Fruit fly (Drosophila melanogaster) whole organism, embryonic: Measurements from ENCODE around the gene stwl.

Source experiments
- Ada2b ChIP-seq: fragments of 200-800 bp; sonication (Bioruptor generic); IDR thresholded peaks from 2 replicates; pipeline ENCODE4 v1.3.6; 2022; ENCODE audit warnings: missing biosample characterization, missing genetic modification characterization
- B-H1 ChIP-seq: fragments of 200-800 bp; sonication (Bioruptor generic); IDR thresholded peaks from 3 replicates; pipeline ENCODE4 v1.3.6; 2022; ENCODE audit warnings: missing biosample characterization, missing genetic modification characterization
- B-H2 ChIP-seq: fragments of 200-800 bp; sonication (Bioruptor generic); optimal IDR thresholded peaks from 2 replicates; lab custom pipeline; 2018; ENCODE audit warnings: missing biosample characterization, mild to moderate bottlenecking, missing genetic modification characterization
- C15 ChIP-seq: fragments of 200-800 bp; sonication (Bioruptor generic); IDR thresholded peaks from 3 replicates; pipeline ENCODE4 v1.3.6; 2022; ENCODE audit warnings: missing biosample characterization, missing genetic modification characterization
- CG10274 ChIP-seq: fragments of 200-800 bp; sonication (Bioruptor generic); optimal IDR thresholded peaks from 3 replicates; lab custom pipeline; 2017; ENCODE audit warnings: missing biosample characterization, mild to moderate bottlenecking, missing genetic modification characterization
- CG10565 ChIP-seq: fragments of 200-800 bp; sonication (Bioruptor generic); optimal IDR thresholded peaks from 3 replicates; lab custom pipeline; 2016; ENCODE audit warnings: missing biosample characterization, mild to moderate bottlenecking, missing genetic modification characterization
- CG10654 ChIP-seq: fragments of 200-800 bp; sonication (Bioruptor generic); optimal IDR thresholded peaks from 2 replicates; lab custom pipeline; 2016; ENCODE audit warnings: missing biosample characterization, missing genetic modification characterization
- CG11723 ChIP-seq: fragments of 200-800 bp; sonication (Bioruptor generic); optimal IDR thresholded peaks from 2 replicates; lab custom pipeline; 2017; ENCODE audit warnings: missing biosample characterization, mild to moderate bottlenecking, missing genetic modification characterization
- CG12071 ChIP-seq: fragments of 200-800 bp; sonication (Bioruptor generic); optimal IDR thresholded peaks from 3 replicates; lab custom pipeline; 2018; ENCODE audit warnings: missing biosample characterization, mild to moderate bottlenecking, missing genetic modification characterization
- CG12744 ChIP-seq: fragments of 200-800 bp; sonication (Bioruptor generic); optimal IDR thresholded peaks from 2 replicates; lab custom pipeline; 2016; ENCODE audit warnings: missing biosample characterization, missing genetic modification characterization
- CG1529 ChIP-seq: fragments of 200-800 bp; sonication (Bioruptor generic); optimal IDR thresholded peaks from 3 replicates; lab custom pipeline; 2018; ENCODE audit warnings: missing biosample characterization, missing genetic modification characterization
- CG15479 ChIP-seq: fragments of 200-800 bp; sonication (Bioruptor generic); optimal IDR thresholded peaks from 3 replicates; lab custom pipeline; 2019; ENCODE audit warnings: missing biosample characterization, mild to moderate bottlenecking, missing genetic modification characterization, moderate library complexity
- CG18599 ChIP-seq: fragments of 200-800 bp; sonication (Bioruptor generic); optimal IDR thresholded peaks from 3 replicates; lab custom pipeline; 2017; ENCODE audit warnings: missing biosample characterization, missing genetic modification characterization, mild to moderate bottlenecking, moderate library complexity, missing genetic modification reagents
- CG31441 ChIP-seq: fragments of 200-800 bp; sonication (Bioruptor generic); IDR thresholded peaks from 2 replicates; pipeline ENCODE4 v1.3.6; 2022; ENCODE audit warnings: missing biosample characterization, missing genetic modification characterization
- CG33557 ChIP-seq: fragments of 200-800 bp; sonication (Bioruptor generic); optimal IDR thresholded peaks from 2 replicates; lab custom pipeline; 2019; ENCODE audit warnings: missing biosample characterization, mild to moderate bottlenecking, missing genetic modification characterization, moderate library complexity
- CG4404 ChIP-seq: fragments of 200-800 bp; sonication (Bioruptor generic); IDR thresholded peaks from 2 replicates; pipeline ENCODE4 v1.3.6; 2022; ENCODE audit warnings: missing biosample characterization, missing genetic modification characterization
- CG6683 ChIP-seq: fragments of 200-800 bp; sonication (Bioruptor generic); optimal IDR thresholded peaks from 2 replicates; lab custom pipeline; 2017; ENCODE audit warnings: missing biosample characterization, mild to moderate bottlenecking, missing genetic modification characterization, missing genetic modification reagents
- CG7357 ChIP-seq: fragments of 200-800 bp; sonication (Bioruptor generic); IDR thresholded peaks from 3 replicates; pipeline ENCODE4 v1.3.6; 2022; ENCODE audit warnings: missing biosample characterization, missing genetic modification characterization
- CG9609 ChIP-seq: fragments of 200-800 bp; sonication (Bioruptor generic); optimal IDR thresholded peaks from 3 replicates; lab custom pipeline; 2016; ENCODE audit warnings: missing biosample characterization, missing genetic modification characterization
- CG9797 ChIP-seq: fragments of 200-800 bp; sonication (Bioruptor generic); optimal IDR thresholded peaks from 3 replicates; lab custom pipeline; 2018; ENCODE audit warnings: missing biosample characterization, mild to moderate bottlenecking, missing genetic modification characterization
- CG9932 ChIP-seq: fragments of 200-800 bp; sonication (Bioruptor generic); IDR thresholded peaks from 2 replicates; pipeline ENCODE4 v1.3.6; 2022; ENCODE audit warnings: missing biosample characterization, missing genetic modification characterization
- E2f1 ChIP-seq: fragments of 200-800 bp; sonication (Bioruptor generic); IDR thresholded peaks from 2 replicates; pipeline ENCODE4 v1.3.6; 2022; ENCODE audit warnings: missing biosample characterization, missing genetic modification characterization
- E2f2 ChIP-seq: fragments of 200-800 bp; sonication (Bioruptor generic); IDR thresholded peaks from 2 replicates; pipeline ENCODE4 v1.3.6; 2022; ENCODE audit warnings: missing biosample characterization, missing genetic modification characterization
- Fer3 ChIP-seq: fragments of 200-800 bp; sonication (Bioruptor generic); optimal IDR thresholded peaks from 2 replicates; lab custom pipeline; 2018; ENCODE audit warnings: missing biosample characterization, mild to moderate bottlenecking, missing genetic modification characterization, moderate library complexity
- Gsc ChIP-seq: fragments of 200-800 bp; sonication (Bioruptor generic); IDR thresholded peaks from 2 replicates; pipeline ENCODE4 v1.3.6; 2022; ENCODE audit warnings: missing biosample characterization, missing genetic modification characterization
- Jarid2 ChIP-seq: fragments of 200-800 bp; sonication (Bioruptor generic); optimal IDR thresholded peaks from 3 replicates; lab custom pipeline; 2017; ENCODE audit warnings: mild to moderate bottlenecking, missing biosample characterization, missing genetic modification reagents, missing genetic modification characterization
- MBD-R2 ChIP-seq: fragments of 200-800 bp; sonication (Bioruptor generic); IDR thresholded peaks from 2 replicates; pipeline ENCODE4 v1.3.6; 2022; ENCODE audit warnings: missing biosample characterization, missing genetic modification characterization
- NC2α ChIP-seq: fragments of 200-800 bp; sonication (Bioruptor generic); optimal IDR thresholded peaks from 2 replicates; lab custom pipeline; 2016; ENCODE audit warnings: missing biosample characterization, missing genetic modification characterization
- NK7.1 ChIP-seq: fragments of 200-800 bp; sonication (Bioruptor generic); optimal IDR thresholded peaks from 3 replicates; lab custom pipeline; 2016; ENCODE audit warnings: missing biosample characterization, missing genetic modification characterization
- Opbp ChIP-seq: fragments of 200-800 bp; sonication (Bioruptor generic); IDR thresholded peaks from 3 replicates; pipeline ENCODE4 v1.3.6; 2022; ENCODE audit warnings: missing biosample characterization, missing genetic modification characterization; ENCODE audit not compliant: partially characterized antibody
- PHDP ChIP-seq: fragments of 200-800 bp; sonication (Bioruptor generic); optimal IDR thresholded peaks from 3 replicates; lab custom pipeline; 2018; ENCODE audit warnings: missing biosample characterization, mild to moderate bottlenecking, missing genetic modification characterization, moderate library complexity
- ara ChIP-seq: fragments of 200-800 bp; sonication (Bioruptor generic); IDR thresholded peaks from 2 replicates; pipeline ENCODE4 v1.3.6; 2022; ENCODE audit warnings: missing biosample characterization, missing genetic modification characterization
- ase ChIP-seq: fragments of 200-800 bp; sonication (Bioruptor generic); IDR thresholded peaks from 3 replicates; pipeline ENCODE4 v1.3.6; 2022; ENCODE audit warnings: missing biosample characterization, missing genetic modification characterization
- ash1 ChIP-seq: fragments of 200-800 bp; sonication (Bioruptor generic); optimal IDR thresholded peaks from 2 replicates; lab custom pipeline; 2018; ENCODE audit warnings: missing biosample characterization, mild to moderate bottlenecking, missing genetic modification characterization
- az2 ChIP-seq: fragments of 200-800 bp; sonication (Bioruptor generic); optimal IDR thresholded peaks from 3 replicates; lab custom pipeline; 2016; ENCODE audit warnings: missing biosample characterization, missing genetic modification characterization
- bigmax ChIP-seq: fragments of 200-800 bp; sonication (Bioruptor generic); optimal IDR thresholded peaks from 2 replicates; lab custom pipeline; 2018; ENCODE audit warnings: missing biosample characterization, mild to moderate bottlenecking, missing genetic modification characterization
- cato ChIP-seq: fragments of 200-800 bp; sonication (Bioruptor generic); optimal IDR thresholded peaks from 2 replicates; lab custom pipeline; 2016; ENCODE audit warnings: missing biosample characterization, missing genetic modification characterization, borderline replicate concordance
- ftz-f1 ChIP-seq: fragments of 200-800 bp; sonication (Bioruptor generic); optimal IDR thresholded peaks from 2 replicates; lab custom pipeline; 2016; ENCODE audit warnings: missing biosample characterization, missing genetic modification characterization
- gfzf ChIP-seq: fragments of 200-800 bp; sonication (Bioruptor generic); optimal IDR thresholded peaks from 2 replicates; lab custom pipeline; 2016; ENCODE audit warnings: missing biosample characterization, mild to moderate bottlenecking, missing genetic modification characterization, moderate library complexity
- gt ChIP-seq: fragments of 200-800 bp; sonication (Bioruptor generic); IDR thresholded peaks from 2 replicates; pipeline ENCODE4 v1.3.6; 2022; ENCODE audit warnings: missing biosample characterization, missing genetic modification characterization
- insv ChIP-seq, 2 experiments: fragments of 200-800 bp; sonication (Bioruptor generic); optimal IDR thresholded peaks; 3 replicates each; lab custom pipeline; 2016 to 2018; ENCODE audit warnings: missing biosample characterization in 2 of 2, missing genetic modification characterization in 2 of 2
- jigr1 ChIP-seq: fragments of 200-800 bp; sonication (Bioruptor generic); IDR thresholded peaks from 3 replicates; pipeline ENCODE4 v1.3.6; 2022; ENCODE audit warnings: missing biosample characterization, missing genetic modification characterization
- ken ChIP-seq: fragments of 200-800 bp; sonication (Bioruptor generic); IDR thresholded peaks from 3 replicates; pipeline ENCODE4 v1.3.6; 2022; ENCODE audit warnings: missing biosample characterization, missing genetic modification characterization
- org-1 ChIP-seq: fragments of 200-800 bp; sonication (Bioruptor generic); optimal IDR thresholded peaks from 2 replicates; lab custom pipeline; 2017; ENCODE audit warnings: missing biosample characterization, missing genetic modification characterization
- pan ChIP-seq, 4 experiments: fragments of >200 bp in 3 of 4; fragments of 200-800 bp in 1 of 4; sonication (Bioruptor generic) in 1 of 4; optimal IDR thresholded peaks in 3 of 4; IDR thresholded peaks in 1 of 4; 2 replicates each; pipeline versions ENCODE4 v1.3.6 to Lab custom; 2017 to 2022; ENCODE audit warnings: missing biosample characterization in 2 of 4, missing genetic modification characterization in 2 of 4, mixed read lengths in 1 of 4
- pho ChIP-seq: fragments of 200-800 bp; sonication (Bioruptor generic); optimal IDR thresholded peaks from 2 replicates; lab custom pipeline; 2016; ENCODE audit warnings: missing biosample characterization, missing genetic modification characterization
- sc ChIP-seq, 3 experiments: fragments of >200 bp in 2 of 3; fragments of 200-800 bp in 1 of 3; sonication (Bioruptor generic) in 1 of 3; optimal IDR thresholded peaks; 2 replicates in 2 of 3; 3 replicates in 1 of 3; lab custom pipeline; 2017; ENCODE audit warnings: mild to moderate bottlenecking in 1 of 3, missing biosample characterization in 1 of 3, missing genetic modification characterization in 1 of 3, missing genetic modification reagents in 1 of 3
- scrt ChIP-seq: fragments of 200-800 bp; sonication (Bioruptor generic); optimal IDR thresholded peaks from 2 replicates; lab custom pipeline; 2018; ENCODE audit warnings: missing biosample characterization, mild to moderate bottlenecking, missing genetic modification characterization, moderate library complexity
- toy ChIP-seq: fragments of 200-800 bp; sonication (Bioruptor generic); IDR thresholded peaks from 2 replicates; pipeline ENCODE4 v1.3.6; 2022; ENCODE audit warnings: missing biosample characterization, missing genetic modification characterization
- usp ChIP-seq: fragments of >200 bp; optimal IDR thresholded peaks from 2 replicates; lab custom pipeline; 2017; ENCODE audit warnings: missing biosample characterization, missing genetic modification characterization

The stwl gene

dm6 chr3L:14410146-14410676 lies 472 bp upstream of the stwl start, which contains the start of gene CG3919 (continued):
- TF ChIP-seq bigmax (GFP tag; lab: Kevin White, UChicago) (no peak), C15 (GFP tag; lab: Robert Waterston, UW) (no peak), CG10654 (GFP tag; lab: Kevin White, UChicago) (peak; percentile 26), Fer3 (tag; lab: Kevin White, UChicago) (peak; percentile 39), CG6683 (GFP tag; lab: Kevin White, UChicago) (peak; percentile 8), az2 (peak; percentile 51), ase (no peak; the same call in 2 of the 3 replicates), CG9797 (no peak), CG1529 (peak; percentile 49), CG12071 (no peak), CG31441 (GFP tag; lab: Robert Waterston, UW) (peak; percentile 77), E2f2 (GFP tag; lab: Robert Waterston, UW) (no peak), jigr1 (GFP tag; lab: Robert Waterston, UW) (no peak), scrt (GFP tag; lab: Kevin White, UChicago) (no peak), Ada2b (GFP tag; lab: Robert Waterston, UW) (no peak), CG7357 (GFP tag; lab: Robert Waterston, UW) (peak; percentile 47; the same call in 1 of the 3 replicates), sc (optimal IDR thresholded peaks at IDR 0.05; lab: Kevin White, UChicago) (no peak), sc (GFP tag; optimal IDR thresholded peaks at IDR 0.05; lab: Kevin White, UChicago) (no peak), CG9609 (GFP tag; lab: Kevin White, UChicago) (peak; percentile 59), pho (GFP tag; lab: Kevin White, UChicago) (no peak), CG18599 (peak; percentile 26), gt (GFP tag; lab: Robert Waterston, UW) (0 out of 2 replicates have a peak, but pooled peaks have one; percentile 28), CG12744 (GFP tag; lab: Kevin White, UChicago) (no peak), CG4404 (GFP tag; lab: Robert Waterston, UW) (peak; percentile 30; the same call in 1 of the 2 replicates), E2f1 (GFP tag; lab: Robert Waterston, UW) (peak; percentile 45; the same call in 1 of the 2 replicates), NC2α (GFP tag; lab: Kevin White, UChicago) (peak; percentile 40), PHDP (tag; lab: Kevin White, UChicago) (peak; percentile 56), insv (GFP tag; optimal IDR thresholded peaks at IDR 0.05; lab: Kevin White, UChicago) (no peak), NK7.1 (GFP tag; lab: Kevin White, UChicago) (peak; percentile 66), Jarid2 (no peak), ken (peak; percentile 77), pan (optimal IDR thresholded peaks at IDR 0.05; lab: Kevin White, UChicago) (no peak), pan (GFP tag; optimal IDR thresholded peaks at IDR 0.05 in 1 of 2, IDR thresholded peaks at IDR 0.05 in 1 of 2) (peak in 1 of 2 experiments; percentile 38), Gsc (GFP tag; lab: Robert Waterston, UW) (no peak), toy (no peak), ara (GFP tag; lab: Robert Waterston, UW) (peak; percentile 57), ash1 (GFP tag; lab: Kevin White, UChicago) (no peak), cato (GFP tag; lab: Kevin White, UChicago) (peak; percentile 23), CG10274 (GFP tag; lab: Kevin White, UChicago) (no peak), CG11723 (GFP tag; lab: Kevin White, UChicago) (no peak), org-1 (no peak), B-H1 (GFP tag; lab: Robert Waterston, UW) (no peak), usp (GFP tag; lab: Kevin White, UChicago) (no peak), CG33557 (GFP tag; lab: Kevin White, UChicago) (peak; percentile 33), MBD-R2 (GFP tag; lab: Robert Waterston, UW) (peak; percentile 22; the same call in 1 of the 2 replicates), CG15479 (peak; percentile 11), gfzf (GFP tag; lab: Kevin White, UChicago) (no peak), ftz-f1 (GFP tag; lab: Kevin White, UChicago) (no peak), CG9932 (GFP tag; lab: Robert Waterston, UW) (peak; percentile 79), CG10565 (no peak), B-H2 (GFP tag; lab: Kevin White, UChicago) (peak; percentile 62), Opbp (GFP tag; lab: Robert Waterston, UW) (no peak; the same call in 2 of the 3 replicates)
